Worm (Caenorhabditis elegans): ENCODE measurements around the gene srlf-27.

Gene srlf-27

ce11 chrIV:14612547-14613329 lies 24.8 kb upstream of the srlf-27 start:
- TF ChIP-seq ceh-18 (tag; optimal IDR thresholded peaks at IDR 0.05) (peak; percentile 72), unc-55 (GFP tag; optimal IDR thresholded peaks at IDR 0.05) (peak; percentile 31), ceh-34 (tag; optimal IDR thresholded peaks at IDR 0.05) (peak; percentile 52), ref-2 (tag; optimal IDR thresholded peaks at IDR 0.05) (no peak)

- TF ChIP-seq fkh-6 (tag; optimal IDR thresholded peaks at IDR 0.05): no peak
- no peak for TF ChIP-seq tbx-7 (tag; optimal IDR thresholded peaks at IDR 0.05)
- no peak for TF ChIP-seq hlh-13 (GFP tag; optimal IDR thresholded peaks at IDR 0.05)
- no peak for TF ChIP-seq ceh-2 (tag; optimal IDR thresholded peaks at IDR 0.05)
- no peak for TF ChIP-seq rnt-1 (tag; optimal IDR thresholded peaks at IDR 0.05)
- no peak for TF ChIP-seq ceh-22 (tag; optimal IDR thresholded peaks at IDR 0.05)
- no peak for TF ChIP-seq K09A11.1 (tag; optimal IDR thresholded peaks at IDR 0.05; ENCODE audit: insufficient read depth)
- TF ChIP-seq ets-4 (tag; optimal IDR thresholded peaks at IDR 0.05): no peak
- TF ChIP-seq lim-6 (tag; optimal IDR thresholded peaks at IDR 0.05): no peak
- no peak for TF ChIP-seq ceh-24 (tag; optimal IDR thresholded peaks at IDR 0.05)
- TF ChIP-seq hlh-8 (tag; optimal IDR thresholded peaks at IDR 0.05): no peak
- TF ChIP-seq hlh-15 (tag; optimal IDR thresholded peaks at IDR 0.05): no peak
Measured at ce11 chrIV:14613375-14613774, 24.1 kb upstream of the srlf-27 start.

- no peak for TF ChIP-seq ahr-1 (tag; optimal IDR thresholded peaks at IDR 0.05)
- TF ChIP-seq sox-2 (GFP tag; IDR thresholded peaks at IDR 0.05): no peak
- no peak for TF ChIP-seq K02D7.2 (tag; optimal IDR thresholded peaks at IDR 0.05)
- no peak for TF ChIP-seq ref-2 (tag; optimal IDR thresholded peaks at IDR 0.05)
- TF ChIP-seq che-1 (tag; optimal IDR thresholded peaks at IDR 0.05): no peak
- no peak for TF ChIP-seq F13H6.1 (tag; optimal IDR thresholded peaks at IDR 0.05)
- no peak for TF ChIP-seq T23F11.4 (GFP tag; optimal IDR thresholded peaks at IDR 0.05)
- TF ChIP-seq elt-2 (tag; optimal IDR thresholded peaks at IDR 0.05): no peak
- no peak for TF ChIP-seq npax-4 (tag; optimal IDR thresholded peaks at IDR 0.05)
- no peak for TF ChIP-seq sox-4 (tag; optimal IDR thresholded peaks at IDR 0.05)
- TF ChIP-seq rnt-1 (tag; optimal IDR thresholded peaks at IDR 0.05): no peak
- TF ChIP-seq ztf-16 (tag; optimal IDR thresholded peaks at IDR 0.05): no peak
Measured at ce11 chrIV:14614176-14614740, 23.3 kb upstream of the srlf-27 start.

- TF ChIP-seq dmd-4 (tag; optimal IDR thresholded peaks at IDR 0.05; ENCODE audit: borderline replicate concordance) (no peak), ztf-16 (tag; optimal IDR thresholded peaks at IDR 0.05) (no peak), fkh-10 (GFP tag; optimal IDR thresholded peaks at IDR 0.05) (no peak), ceh-22 (tag; optimal IDR thresholded peaks at IDR 0.05) (no peak), ahr-1 (tag; optimal IDR thresholded peaks at IDR 0.05) (no peak), fkh-6 (tag; optimal IDR thresholded peaks at IDR 0.05) (no peak), ceh-6 (GFP tag; optimal IDR thresholded peaks at IDR 0.05) (no peak), ceh-48 (tag; optimal IDR thresholded peaks at IDR 0.05) (no peak), ama-1 (optimal IDR thresholded peaks at IDR 0.05) (no peak), eyg-1 (tag; optimal IDR thresholded peaks at IDR 0.05) (no peak), T23F11.4 (GFP tag; optimal IDR thresholded peaks at IDR 0.05) (no peak)
Measured at ce11 chrIV:14616303-14616702, 21.2 kb upstream of the srlf-27 start, which contains the start of gene dmd-6. dmd-6 (plus strand) TSS chrIV:14616603.

ce11 chrIV:14617059-14617458 lies 20.5 kb upstream of the srlf-27 start:
- TF ChIP-seq dmd-4 (tag; optimal IDR thresholded peaks at IDR 0.05; ENCODE audit: borderline replicate concordance) (no peak), ceh-30 (tag; optimal IDR thresholded peaks at IDR 0.05) (no peak), C38D4.7 (GFP tag; optimal IDR thresholded peaks at IDR 0.05) (no peak), ceh-2 (tag; optimal IDR thresholded peaks at IDR 0.05) (no peak), ceh-45 (GFP tag; IDR thresholded peaks at IDR 0.05) (no peak), K02D7.2 (tag; optimal IDR thresholded peaks at IDR 0.05) (no peak), unc-42 (tag; optimal IDR thresholded peaks at IDR 0.05) (no peak), che-1 (tag; optimal IDR thresholded peaks at IDR 0.05) (no peak), ama-1 (optimal IDR thresholded peaks at IDR 0.05) (no peak), ceh-31 (tag; optimal IDR thresholded peaks at IDR 0.05) (no peak), elt-2 (tag; optimal IDR thresholded peaks at IDR 0.05) (no peak), sox-2 (GFP tag; IDR thresholded peaks at IDR 0.05) (no peak), ceh-19 (GFP tag; optimal IDR thresholded peaks at IDR 0.05) (no peak), C08G9.2 (tag; optimal IDR thresholded peaks at IDR 0.05) (no peak), T23F11.4 (GFP tag; optimal IDR thresholded peaks at IDR 0.05) (no peak), nhr-11 (tag; optimal IDR thresholded peaks at IDR 0.05) (no peak), lin-11 (tag; optimal IDR thresholded peaks at IDR 0.05) (no peak), nhr-232 (tag; optimal IDR thresholded peaks at IDR 0.05) (no peak), K09A11.1 (tag; optimal IDR thresholded peaks at IDR 0.05; ENCODE audit: insufficient read depth) (no peak)
